Fruit fly (Drosophila melanogaster): ENCODE data around the gene CG42331.

The CG42331 gene

DNA sequence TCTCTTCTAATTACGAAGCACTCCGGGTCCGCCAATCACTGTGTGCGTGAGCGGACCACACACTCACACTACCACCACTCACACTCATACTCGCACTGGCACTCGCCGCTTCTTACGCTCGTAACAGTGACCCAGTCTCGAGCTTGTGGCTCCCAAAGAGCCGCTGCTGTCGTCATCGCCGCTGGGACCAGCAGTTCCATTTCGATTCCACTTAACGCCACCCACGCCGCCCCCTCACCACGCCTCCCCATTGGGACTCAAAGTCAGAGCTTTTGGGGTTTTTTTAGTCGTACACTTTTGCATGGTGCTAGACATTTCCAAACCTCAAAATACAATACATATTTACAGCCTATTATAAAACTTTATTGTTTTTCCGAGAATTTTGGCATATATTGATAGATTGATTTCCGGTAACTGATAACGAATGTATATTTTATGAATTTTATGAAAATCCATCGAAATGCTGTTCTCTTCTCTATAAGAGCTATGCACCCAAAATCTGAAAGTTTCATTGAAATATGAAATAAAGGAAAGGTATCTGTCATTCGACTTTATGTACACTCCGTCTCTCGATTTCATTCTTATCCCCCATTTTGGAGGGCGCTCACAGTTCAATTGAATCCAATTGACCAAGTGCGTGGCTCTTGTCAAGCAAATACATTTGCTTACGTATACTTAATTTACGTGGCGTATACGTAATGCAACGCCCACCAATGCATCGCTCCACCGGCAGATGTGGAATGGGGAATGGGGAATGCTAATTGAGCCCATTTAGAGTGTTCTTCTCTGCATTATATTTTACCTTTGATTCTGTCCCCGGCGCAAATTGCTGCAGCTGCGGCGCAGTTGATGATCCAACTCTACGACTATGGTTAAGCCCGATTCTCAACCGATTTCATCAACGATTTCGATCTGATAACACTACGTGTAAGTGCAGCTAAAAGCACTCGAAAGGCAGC is at the start of gene CG42331 (continued):
- TF ChIP-seq CG8290 (GFP tag; optimal IDR thresholded peaks at IDR 0.05) (no peak), CG8290 (tag; optimal IDR thresholded peaks at IDR 0.05) (peak in 1 of 2 experiments; percentile 27), cato (GFP tag; optimal IDR thresholded peaks at IDR 0.05; ENCODE audit: borderline replicate concordance) (peak; percentile 26), CG31441 (GFP tag; IDR thresholded peaks at IDR 0.05) (peak; percentile 71), slou (GFP tag; optimal IDR thresholded peaks at IDR 0.05) (no peak), Mes4 (GFP tag; optimal IDR thresholded peaks at IDR 0.05) (no peak), wor (GFP tag; IDR thresholded peaks at IDR 0.05) (0 out of 2 replicates have a peak, but pooled peaks have one; percentile 15), H15 (GFP tag; IDR thresholded peaks at IDR 0.05) (peak; percentile 42; the same call in 1 of the 3 replicates), hbn (GFP tag; IDR thresholded peaks at IDR 0.05; ENCODE audit: partially characterized antibody) (no peak), Ada2b (GFP tag; IDR thresholded peaks at IDR 0.05) (peak; percentile 45), Xbp1 (GFP tag; optimal IDR thresholded peaks at IDR 0.05) (peak; percentile 65), Dip2 (GFP tag; IDR thresholded peaks at IDR 0.05) (no peak), tna (GFP tag; IDR thresholded peaks at IDR 0.05; ENCODE audit: partially characterized antibody) (no peak), Hr78 (GFP tag; optimal IDR thresholded peaks at IDR 0.05) (peak in 1 of 2 experiments; percentile 64), ttk (GFP tag; IDR thresholded peaks at IDR 0.05) (peak; percentile 57), dmrt99B (tag; optimal IDR thresholded peaks at IDR 0.05) (peak; percentile 84), Hand (GFP tag; optimal IDR thresholded peaks at IDR 0.05) (peak; percentile 28), CG3065 (GFP tag; optimal IDR thresholded peaks at IDR 0.05) (no peak), Spps (tag; optimal IDR thresholded peaks at IDR 0.05) (no peak), CG17359 (tag; optimal IDR thresholded peaks at IDR 0.05) (peak; percentile 57), CG2129 (GFP tag; IDR thresholded peaks at IDR 0.05; ENCODE audit: partially characterized antibody) (no peak), NfI (GFP tag; optimal IDR thresholded peaks at IDR 0.05) (peak; percentile 38), CG11695 (GFP tag; IDR thresholded peaks at IDR 0.05) (peak; percentile 62; the same call in 2 of the 3 replicates), CG2678 (tag; optimal IDR thresholded peaks at IDR 0.05) (peak; percentile 83), twi (tag; optimal IDR thresholded peaks at IDR 0.05) (no peak), CG4854 (GFP tag; optimal IDR thresholded peaks at IDR 0.05) (no peak), Trl (optimal IDR thresholded peaks at IDR 0.05) (peak; percentile 35 to 60), Trl (GFP tag; optimal IDR thresholded peaks at IDR 0.05) (peak; percentile 27), BEAF-32 (GFP tag; optimal IDR thresholded peaks at IDR 0.05) (no peak), ato (GFP tag; IDR thresholded peaks at IDR 0.05; ENCODE audit: partially characterized antibody) (no peak), CG7987 (GFP tag; optimal IDR thresholded peaks at IDR 0.05) (no peak), CG8089 (GFP tag; optimal IDR thresholded peaks at IDR 0.05) (no peak), CG10366 (GFP tag; IDR thresholded peaks at IDR 0.05) (peak; percentile 46; the same call in 1 of the 2 replicates), disco-r (GFP tag; optimal IDR thresholded peaks at IDR 0.05) (peak; percentile 9), Nf-YA (GFP tag; IDR thresholded peaks at IDR 0.05) (no peak), Fer3 (tag; optimal IDR thresholded peaks at IDR 0.05) (peak; percentile 60), CG15696 (tag; optimal IDR thresholded peaks at IDR 0.05) (no peak), dimm (GFP tag; IDR thresholded peaks at IDR 0.05) (no peak), CG32767 (GFP tag; IDR thresholded peaks at IDR 0.05) (peak; percentile 28; the same call in 1 of the 2 replicates), aop (GFP tag; IDR thresholded peaks at IDR 0.05) (no peak), vnd (GFP tag; IDR thresholded peaks at IDR 0.05; ENCODE audit: partially characterized antibody) (no peak), CG7928 (GFP tag; optimal IDR thresholded peaks at IDR 0.05) (no peak), Chrac-16 (GFP tag; optimal IDR thresholded peaks at IDR 0.05) (peak; percentile 1), en (GFP tag; optimal IDR thresholded peaks at IDR 0.05) (peak; percentile 57), CG7963 (GFP tag; IDR thresholded peaks at IDR 0.05; ENCODE audit: partially characterized antibody) (no peak), prd (optimal IDR thresholded peaks at IDR 0.05) (no peak), prd (GFP tag; IDR thresholded peaks at IDR 0.05) (0 out of 3 replicates have a peak, but pooled peaks have one; percentile 38), CG2199 (GFP tag; IDR thresholded peaks at IDR 0.05) (no peak), CTCF (GFP tag; optimal IDR thresholded peaks at IDR 0.05) (no peak)
